ENCODE assay signal across 3 fruit fly cellular contexts in genomic region chrX:6097578-6097977, dm6.
TF ChIP-seq lines count a peak whose summit lies in the region.

No protein-coding gene starts in this region.

TF ChIP-seq in whole organism, embryonic, 481 proteins besides CTCF, POLR2A, EP300 and RAD21 (continued from another document and continues in another):
- TF ChIP-seq Hmr (GFP tag; optimal IDR thresholded peaks at IDR 0.05; lab: Kevin White, UChicago): peak; percentile 83
- peak; percentile 47 for TF ChIP-seq CG10462 (GFP tag; optimal IDR thresholded peaks at IDR 0.05; lab: Kevin White, UChicago)
- peak; percentile 53 for TF ChIP-seq slou (GFP tag; optimal IDR thresholded peaks at IDR 0.05; lab: Kevin White, UChicago)
- no peak for TF ChIP-seq Doc3 (GFP tag; IDR thresholded peaks at IDR 0.05; lab: Robert Waterston, UW; ENCODE audit: partially characterized antibody)
- TF ChIP-seq bigmax (GFP tag; optimal IDR thresholded peaks at IDR 0.05; lab: Kevin White, UChicago): no peak
- no peak for TF ChIP-seq inv (GFP tag; IDR thresholded peaks at IDR 0.05; lab: Robert Waterston, UW; ENCODE audit: partially characterized antibody)
- no peak for TF ChIP-seq hth (optimal IDR thresholded peaks at IDR 0.05; lab: Kevin White, UChicago)
- TF ChIP-seq CG9932 (GFP tag; IDR thresholded peaks at IDR 0.05; lab: Robert Waterston, UW): peak; percentile 76
- TF ChIP-seq nom (GFP tag; optimal IDR thresholded peaks at IDR 0.05; lab: Kevin White, UChicago): no peak
- TF ChIP-seq gfzf (GFP tag; optimal IDR thresholded peaks at IDR 0.05; lab: Kevin White, UChicago): no peak
- TF ChIP-seq CG4820 (GFP tag; optimal IDR thresholded peaks at IDR 0.05; lab: Kevin White, UChicago): peak; percentile 78
- TF ChIP-seq jumu (GFP tag; optimal IDR thresholded peaks at IDR 0.05; lab: Kevin White, UChicago): peak; percentile 87
- peak; percentile 72; the same call in 2 of the 3 replicates for TF ChIP-seq CG6175 (GFP tag; IDR thresholded peaks at IDR 0.05; lab: Robert Waterston, UW)
- TF ChIP-seq maf-S (GFP tag; optimal IDR thresholded peaks at IDR 0.05; lab: Kevin White, UChicago): peak; percentile 51
- peak; percentile 53 for TF ChIP-seq Adf1 (GFP tag; IDR thresholded peaks at IDR 0.05; lab: Robert Waterston, UW)
- peak; percentile 49 to 79 for TF ChIP-seq Hr51 (GFP tag; optimal IDR thresholded peaks at IDR 0.05; lab: Kevin White, UChicago)
- TF ChIP-seq sim (GFP tag; IDR thresholded peaks at IDR 0.05; lab: Robert Waterston, UW): peak; percentile 76; the same call in 1 of the 2 replicates
- peak; percentile 77 for TF ChIP-seq onecut (GFP tag; IDR thresholded peaks at IDR 0.05; lab: Robert Waterston, UW)
- peak; percentile 84 for TF ChIP-seq CG11696 (GFP tag; IDR thresholded peaks at IDR 0.05; lab: Robert Waterston, UW)
- TF ChIP-seq Opbp (GFP tag; IDR thresholded peaks at IDR 0.05; lab: Robert Waterston, UW; ENCODE audit: partially characterized antibody): 0 out of 3 replicates have a peak, but pooled peaks have one; percentile 28
- peak; percentile 86 for TF ChIP-seq sob (GFP tag; IDR thresholded peaks at IDR 0.05; lab: Robert Waterston, UW)
- TF ChIP-seq psq (GFP tag; optimal IDR thresholded peaks at IDR 0.05; lab: Kevin White, UChicago): peak; percentile 41
- no peak for TF ChIP-seq tna (GFP tag; IDR thresholded peaks at IDR 0.05; lab: Robert Waterston, UW; ENCODE audit: partially characterized antibody)
- no peak for TF ChIP-seq ham (GFP tag; IDR thresholded peaks at IDR 0.05; lab: Robert Waterston, UW)
- peak; percentile 38 for TF ChIP-seq CG12299 (tag; optimal IDR thresholded peaks at IDR 0.05; lab: Kevin White, UChicago)
- TF ChIP-seq Neu2 (GFP tag; optimal IDR thresholded peaks at IDR 0.05; lab: Kevin White, UChicago; ENCODE audit: borderline replicate concordance): no peak
- TF ChIP-seq CG5953 (GFP tag; IDR thresholded peaks at IDR 0.05; lab: Robert Waterston, UW): peak; percentile 79
- TF ChIP-seq PHDP (tag; optimal IDR thresholded peaks at IDR 0.05; lab: Kevin White, UChicago): peak; percentile 79
- no peak for TF ChIP-seq fru (optimal IDR thresholded peaks at IDR 0.05; lab: Kevin White, UChicago)
- peak; percentile 73 for TF ChIP-seq grau (tag; optimal IDR thresholded peaks at IDR 0.05; lab: Kevin White, UChicago)
- TF ChIP-seq CG12942 (GFP tag; optimal IDR thresholded peaks at IDR 0.05; lab: Kevin White, UChicago): peak; percentile 59
- TF ChIP-seq CG12104 (GFP tag; optimal IDR thresholded peaks at IDR 0.05; lab: Kevin White, UChicago): peak; percentile 54
- no peak for TF ChIP-seq CG17186 (GFP tag; optimal IDR thresholded peaks at IDR 0.05; lab: Kevin White, UChicago)
- peak; percentile 73 for TF ChIP-seq ems (GFP tag; optimal IDR thresholded peaks at IDR 0.05; lab: Kevin White, UChicago)
- peak; percentile 76 for TF ChIP-seq CG3847 (GFP tag; IDR thresholded peaks at IDR 0.05; lab: Robert Waterston, UW)
- TF ChIP-seq CG11504 (tag; optimal IDR thresholded peaks at IDR 0.05; lab: Kevin White, UChicago): peak; percentile 86
- peak; percentile 65 for TF ChIP-seq aop (GFP tag; IDR thresholded peaks at IDR 0.05; lab: Robert Waterston, UW)
- peak; percentile 61 for TF ChIP-seq CG1792 (GFP tag; optimal IDR thresholded peaks at IDR 0.05; lab: Kevin White, UChicago)
- peak; percentile 71 for TF ChIP-seq dimm (GFP tag; IDR thresholded peaks at IDR 0.05; lab: Robert Waterston, UW)
- TF ChIP-seq HLHmδ (GFP tag; optimal IDR thresholded peaks at IDR 0.05; lab: Kevin White, UChicago): no peak
- peak; percentile 69 for TF ChIP-seq slp2 (GFP tag; optimal IDR thresholded peaks at IDR 0.05; lab: Kevin White, UChicago)
- peak; percentile 51 for TF ChIP-seq trem (tag; optimal IDR thresholded peaks at IDR 0.05; lab: Kevin White, UChicago)
- peak; percentile 84 for TF ChIP-seq CG11247 (GFP tag; IDR thresholded peaks at IDR 0.05; lab: Robert Waterston, UW)

TF ChIP-seq in whole organism, prepupa, 60 proteins besides CTCF, POLR2A, EP300 and RAD21 (continued from another document):
- TF ChIP-seq fd59A (GFP tag; optimal IDR thresholded peaks at IDR 0.05; lab: Kevin White, UChicago): peak; percentile 57
- no peak for TF ChIP-seq CG3032 (tag; optimal IDR thresholded peaks at IDR 0.05; lab: Kevin White, UChicago)
- TF ChIP-seq CG9139 (GFP tag; optimal IDR thresholded peaks at IDR 0.05; lab: Kevin White, UChicago): peak; percentile 6
- peak; percentile 54 for TF ChIP-seq vri (GFP tag; optimal IDR thresholded peaks at IDR 0.05; lab: Kevin White, UChicago)
- no peak for TF ChIP-seq Eip93F (GFP tag; optimal IDR thresholded peaks at IDR 0.05; lab: Kevin White, UChicago)
- TF ChIP-seq fd85E (GFP tag; optimal IDR thresholded peaks at IDR 0.05; lab: Kevin White, UChicago): no peak
- peak; percentile 52 for TF ChIP-seq Sox15 (GFP tag; optimal IDR thresholded peaks at IDR 0.05; lab: Kevin White, UChicago)
- TF ChIP-seq svp (GFP tag; lab: Kevin White, UChicago): peak; percentile 90
- TF ChIP-seq CG6792 (GFP tag; optimal IDR thresholded peaks at IDR 0.05; lab: Kevin White, UChicago): peak; percentile 66
- TF ChIP-seq Smox (GFP tag; optimal IDR thresholded peaks at IDR 0.05; lab: Kevin White, UChicago): peak; percentile 64
- TF ChIP-seq CG10669 (GFP tag; optimal IDR thresholded peaks at IDR 0.05; lab: Kevin White, UChicago): peak; percentile 61
- no peak for TF ChIP-seq Hr38 (GFP tag; optimal IDR thresholded peaks at IDR 0.05; lab: Kevin White, UChicago)
- TF ChIP-seq Blimp-1 (GFP tag; optimal IDR thresholded peaks at IDR 0.05; lab: Kevin White, UChicago): no peak
- TF ChIP-seq CG16779 (tag; optimal IDR thresholded peaks at IDR 0.05; lab: Kevin White, UChicago): no peak
- TF ChIP-seq Hr39 (GFP tag; optimal IDR thresholded peaks at IDR 0.05; lab: Kevin White, UChicago): peak; percentile 78
- TF ChIP-seq CG7368 (GFP tag; optimal IDR thresholded peaks at IDR 0.05; lab: Kevin White, UChicago): peak; percentile 51
- peak; percentile 74 for TF ChIP-seq topi (GFP tag; optimal IDR thresholded peaks at IDR 0.05; lab: Kevin White, UChicago)
- TF ChIP-seq CG8319 (GFP tag; optimal IDR thresholded peaks at IDR 0.05; lab: Kevin White, UChicago): peak; percentile 48
- TF ChIP-seq CG6854 (GFP tag; optimal IDR thresholded peaks at IDR 0.05; lab: Kevin White, UChicago): no peak
- no peak for TF ChIP-seq dac (GFP tag; optimal IDR thresholded peaks at IDR 0.05; lab: Kevin White, UChicago)
- peak; percentile 76 for TF ChIP-seq Met (GFP tag; optimal IDR thresholded peaks at IDR 0.05; lab: Kevin White, UChicago)
- peak; percentile 44; the same call in 1 of the 2 replicates for TF ChIP-seq Gug (GFP tag; IDR thresholded peaks at IDR 0.05; lab: Robert Waterston, UW)
- TF ChIP-seq CG11902 (GFP tag; optimal IDR thresholded peaks at IDR 0.05; lab: Kevin White, UChicago): peak; percentile 55
- TF ChIP-seq Lpt (GFP tag; optimal IDR thresholded peaks at IDR 0.05; lab: Kevin White, UChicago): no peak
- peak; percentile 74 for TF ChIP-seq lz (GFP tag; optimal IDR thresholded peaks at IDR 0.05; lab: Kevin White, UChicago)
- no peak for TF ChIP-seq esn (GFP tag; optimal IDR thresholded peaks at IDR 0.05; lab: Kevin White, UChicago)
- TF ChIP-seq CG3919 (GFP tag; optimal IDR thresholded peaks at IDR 0.05; lab: Kevin White, UChicago): peak; percentile 73
- TF ChIP-seq net (GFP tag; optimal IDR thresholded peaks at IDR 0.05; lab: Kevin White, UChicago): peak; percentile 43
- peak; percentile 53 for TF ChIP-seq CG1621 (tag; optimal IDR thresholded peaks at IDR 0.05; lab: Kevin White, UChicago)
- no peak for TF ChIP-seq fkh (GFP tag; optimal IDR thresholded peaks at IDR 0.05; lab: Kevin White, UChicago)
- peak; percentile 20 for TF ChIP-seq CG6276 (GFP tag; optimal IDR thresholded peaks at IDR 0.05; lab: Kevin White, UChicago)
- peak; percentile 46 for TF ChIP-seq CG10631 (GFP tag; optimal IDR thresholded peaks at IDR 0.05; lab: Kevin White, UChicago)
- TF ChIP-seq CG32006 (GFP tag; optimal IDR thresholded peaks at IDR 0.05; lab: Kevin White, UChicago): peak; percentile 57
- peak; percentile 89 for TF ChIP-seq Eip78C (GFP tag; lab: Kevin White, UChicago)
- peak; percentile 45 for TF ChIP-seq spab (GFP tag; optimal IDR thresholded peaks at IDR 0.05; lab: Kevin White, UChicago)
- TF ChIP-seq CG11294 (GFP tag; IDR thresholded peaks at IDR 0.05; lab: Robert Waterston, UW): peak; percentile 46
- no peak for TF ChIP-seq salr (GFP tag; optimal IDR thresholded peaks at IDR 0.05; lab: Kevin White, UChicago)
- peak; percentile 67 for TF ChIP-seq Sox102F (GFP tag; optimal IDR thresholded peaks at IDR 0.05; lab: Kevin White, UChicago)
- TF ChIP-seq CG34406 (GFP tag; optimal IDR thresholded peaks at IDR 0.05; lab: Kevin White, UChicago): peak; percentile 47
- TF ChIP-seq cyc (GFP tag; optimal IDR thresholded peaks at IDR 0.05; lab: Kevin White, UChicago): peak; percentile 73

TF ChIP-seq in whole organism, wandering third instar larva, 38 proteins besides CTCF, POLR2A, EP300 and RAD21 (continued from another document):
- TF ChIP-seq CG9705 (GFP tag; optimal IDR thresholded peaks at IDR 0.05; lab: Kevin White, UChicago): no peak
- no peak for TF ChIP-seq lola (GFP tag; optimal IDR thresholded peaks at IDR 0.05; lab: Kevin White, UChicago)
- TF ChIP-seq Vsx2 (GFP tag; optimal IDR thresholded peaks at IDR 0.05; lab: Kevin White, UChicago; ENCODE audit: partially characterized antibody): no peak
- peak; percentile 8 for TF ChIP-seq CG32264 (GFP tag; optimal IDR thresholded peaks at IDR 0.05; lab: Kevin White, UChicago)
- TF ChIP-seq CrebA (GFP tag; optimal IDR thresholded peaks at IDR 0.05; lab: Kevin White, UChicago; ENCODE audit: borderline replicate concordance): no peak
- peak; percentile 26 for TF ChIP-seq Jra (GFP tag; optimal IDR thresholded peaks at IDR 0.05; lab: Kevin White, UChicago)
- TF ChIP-seq Abd-B (GFP tag; optimal IDR thresholded peaks at IDR 0.05; lab: Kevin White, UChicago): no peak
- TF ChIP-seq OdsH (GFP tag; optimal IDR thresholded peaks at IDR 0.05; lab: Kevin White, UChicago): peak; percentile 67
- no peak for TF ChIP-seq Sp1 (GFP tag; optimal IDR thresholded peaks at IDR 0.05; lab: Kevin White, UChicago)
- no peak for TF ChIP-seq sage (GFP tag; optimal IDR thresholded peaks at IDR 0.05; lab: Kevin White, UChicago)
- no peak for TF ChIP-seq Rel (GFP tag; optimal IDR thresholded peaks at IDR 0.05; lab: Kevin White, UChicago)
- TF ChIP-seq Rel (tag; optimal IDR thresholded peaks at IDR 0.05; lab: Kevin White, UChicago): no peak
